Worm (Caenorhabditis elegans): Measurements from ENCODE around the gene F01G10.6.

Gene F01G10.6

DNA sequence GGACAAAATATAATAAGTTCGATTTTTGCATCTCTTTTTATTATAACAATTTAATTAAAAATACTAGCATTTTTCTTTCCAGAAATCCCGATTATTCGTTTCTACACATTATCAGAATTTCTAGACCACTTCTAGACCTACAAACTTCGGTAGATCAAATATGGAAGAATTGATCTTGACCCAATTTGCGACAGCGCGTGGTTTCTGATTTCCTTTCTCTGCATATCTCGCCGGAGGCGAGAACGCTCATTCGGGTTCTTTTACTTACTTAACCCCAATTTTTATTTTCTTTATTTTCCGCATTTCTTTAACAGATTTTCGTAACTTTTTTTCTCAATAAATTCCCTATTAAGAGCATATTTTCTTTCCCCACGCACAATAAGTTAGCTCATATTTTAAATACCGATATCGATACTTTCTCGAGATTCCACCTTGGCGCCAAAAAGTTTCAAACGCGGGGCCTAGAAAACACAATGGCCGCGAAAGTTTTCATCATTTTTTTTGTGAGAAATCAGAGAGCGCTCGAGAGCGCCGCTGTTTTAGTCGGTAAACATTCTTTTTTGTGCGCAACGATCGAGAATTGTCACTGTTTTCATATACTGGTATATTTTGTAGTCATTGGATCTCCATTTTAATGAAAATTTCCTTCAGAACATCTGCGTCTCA is 15.2 kb upstream of the F01G10.6 start:
- TF ChIP-seq unc-62 (GFP tag; optimal IDR thresholded peaks at IDR 0.05) = no peak

DNA sequence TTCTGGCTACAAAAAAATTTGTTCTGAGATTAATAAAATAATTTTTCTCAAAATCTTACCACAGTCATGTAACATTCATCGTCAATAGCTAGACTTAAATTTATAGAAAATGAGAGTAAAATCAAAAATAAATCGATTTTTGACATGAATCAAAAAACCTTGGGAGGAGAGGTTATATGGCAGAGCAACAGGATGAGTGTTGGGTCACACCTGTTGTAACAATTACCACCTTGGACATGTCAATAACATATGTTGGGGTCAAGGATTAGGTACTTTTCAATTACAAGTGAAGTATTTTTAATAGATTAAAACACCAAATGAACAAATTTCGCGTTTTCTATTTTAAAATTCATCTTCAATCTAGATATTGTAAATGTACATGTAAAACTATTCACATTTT is 14.2 kb upstream of the F01G10.6 start, which contains the start of gene lipl-7:
Gene lipl-7 (minus strand): TSS at position 165 of the 400 bp plus-strand sequence.
- no peak for TF ChIP-seq unc-62 (GFP tag; optimal IDR thresholded peaks at IDR 0.05)

DNA sequence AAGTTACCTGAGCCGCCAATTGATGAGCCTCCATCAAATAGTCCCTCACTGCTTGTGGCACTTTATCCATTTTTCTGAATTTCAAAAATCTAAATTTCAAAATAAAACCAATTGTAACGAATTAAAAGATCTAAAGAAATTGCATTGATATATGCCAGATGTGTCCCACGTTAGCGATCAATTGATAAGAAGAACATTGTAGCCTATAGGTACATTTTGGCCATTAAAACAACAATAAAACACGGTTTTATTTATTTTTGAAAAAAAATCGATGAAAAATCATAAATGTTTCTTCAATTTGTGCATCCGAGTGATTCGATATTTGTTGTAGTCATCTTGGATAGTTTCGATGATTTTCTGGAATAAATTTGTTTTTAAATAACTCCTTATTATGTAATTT is 11.6 kb upstream of the F01G10.6 start, which contains the start of gene ech-8:
Gene ech-8 (minus strand): TSS at position 132 of the 400 bp plus-strand sequence.
- no peak for TF ChIP-seq unc-62 (GFP tag; optimal IDR thresholded peaks at IDR 0.05)

ce11 chrIV:10236106-10236505 is 8.7 kb upstream of the F01G10.6 start:
- TF ChIP-seq unc-62 (GFP tag; optimal IDR thresholded peaks at IDR 0.05) = no peak

ce11 chrIV:10235279-10235829 is 7.9 kb upstream of the F01G10.6 start, which contains the start of gene ech-9:
Gene ech-9, minus strand, starts transcription at chrIV:10235329.
- TF ChIP-seq unc-62 (GFP tag; optimal IDR thresholded peaks at IDR 0.05) = no peak

DNA sequence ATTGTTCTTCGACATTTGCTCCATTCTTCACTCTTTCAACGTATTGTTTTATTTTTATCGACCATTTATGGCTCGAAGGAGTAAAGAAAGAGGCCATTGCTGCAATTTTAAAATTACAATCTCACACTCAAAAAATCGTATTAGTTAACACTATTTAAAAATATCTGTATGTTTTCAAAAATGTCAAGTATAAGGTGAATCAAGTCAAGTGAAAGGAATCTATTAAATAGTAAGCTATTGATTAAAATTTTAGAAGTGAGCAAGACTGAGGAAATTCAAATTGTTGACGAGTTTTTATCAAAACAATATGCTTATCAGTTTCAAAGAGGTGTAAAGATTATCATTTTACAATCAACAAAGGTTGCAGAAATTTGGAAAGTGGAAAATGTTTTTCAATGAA is 5.0 kb upstream of the F01G10.6 start, which contains the start of gene F01G10.4:
Gene F01G10.4 (minus strand): TSS at position 101 of the 400 bp plus-strand sequence.
- TF ChIP-seq unc-62 (GFP tag; optimal IDR thresholded peaks at IDR 0.05) = no peak

DNA sequence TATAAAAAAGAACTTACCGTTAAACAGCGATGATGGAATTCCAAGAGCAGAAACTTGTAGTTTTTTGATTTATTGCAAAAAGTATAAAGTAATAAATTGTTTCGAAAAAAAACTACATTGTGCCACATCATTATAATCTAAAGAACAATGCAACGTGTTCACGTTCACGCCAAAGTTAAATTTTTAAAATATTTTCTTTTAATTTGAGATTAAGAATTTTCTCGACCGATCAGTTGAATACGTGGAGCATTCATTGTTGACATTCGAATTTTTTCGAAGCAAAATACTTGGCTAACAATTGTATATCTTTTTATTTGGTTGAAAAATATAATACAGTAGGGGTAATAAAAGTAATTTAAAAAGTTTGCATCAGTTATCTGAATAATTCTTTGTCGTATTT is 3.5 kb upstream of the F01G10.6 start, which contains the start of gene F01G10.5:
Gene F01G10.5 (minus strand): TSS at position 101 of the 400 bp plus-strand sequence.
- no peak for TF ChIP-seq unc-62 (GFP tag; optimal IDR thresholded peaks at IDR 0.05)

DNA sequence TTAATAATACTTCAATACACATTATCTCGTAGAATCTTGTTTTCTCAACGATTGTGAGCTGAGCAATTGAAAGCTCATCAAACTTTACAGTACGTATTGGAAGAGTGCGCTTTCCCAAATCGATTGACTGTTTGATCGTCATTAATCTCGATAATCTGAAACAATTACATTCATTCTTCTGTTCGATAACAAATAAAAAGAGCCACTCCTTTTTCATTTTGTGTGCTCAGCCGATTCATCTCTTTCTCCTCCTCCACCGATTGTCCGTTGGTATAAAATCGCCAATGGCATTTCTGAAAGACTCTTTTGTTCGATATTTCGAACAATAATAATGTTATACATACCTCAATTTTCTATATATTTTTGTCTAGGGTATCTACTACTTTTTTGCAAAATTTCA is 3.7 kb downstream of the F01G10.6 start, which contains the start of gene nas-12:
Gene nas-12 (plus strand): TSS at position 301 of the 400 bp plus-strand sequence.
- no peak for TF ChIP-seq unc-62 (GFP tag; optimal IDR thresholded peaks at IDR 0.05)

ce11 chrIV:10222122-10222589 is 5.3 kb downstream of the F01G10.6 start, which contains the start of gene C24F3.2:
Gene C24F3.2, plus strand, starts transcription at chrIV:10222539.
- no peak for TF ChIP-seq unc-62 (GFP tag; optimal IDR thresholded peaks at IDR 0.05)

DNA sequence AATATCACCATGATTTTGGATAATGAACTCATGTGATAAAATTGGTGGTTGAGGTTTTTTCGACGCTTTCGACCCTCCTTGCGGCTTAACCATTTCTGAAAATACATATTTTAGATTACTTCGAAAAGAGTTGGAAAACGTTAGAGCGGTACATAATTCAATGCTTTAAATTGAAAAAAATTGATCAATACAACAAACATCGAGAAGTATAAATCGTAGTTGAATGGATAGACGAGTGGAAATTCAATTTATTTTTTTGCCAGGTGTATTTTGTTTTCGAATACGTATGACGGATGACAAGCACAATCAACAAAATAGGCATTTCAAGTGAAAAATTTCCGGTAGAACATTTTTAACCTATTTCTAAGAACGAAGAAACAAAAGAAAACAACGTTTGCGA is 6.2 kb downstream of the F01G10.6 start, which contains the start of gene tram-1:
Gene tram-1 (minus strand): TSS at position 101 of the 400 bp plus-strand sequence.
- TF ChIP-seq unc-62 (GFP tag; optimal IDR thresholded peaks at IDR 0.05) = no peak

- no peak for TF ChIP-seq unc-62 (GFP tag; optimal IDR thresholded peaks at IDR 0.05)
Measured at ce11 chrIV:10219208-10219607, 8.2 kb downstream of the F01G10.6 start, which contains the start of gene qns-1. Gene qns-1, minus strand, starts transcription at chrIV:10219308.

DNA sequence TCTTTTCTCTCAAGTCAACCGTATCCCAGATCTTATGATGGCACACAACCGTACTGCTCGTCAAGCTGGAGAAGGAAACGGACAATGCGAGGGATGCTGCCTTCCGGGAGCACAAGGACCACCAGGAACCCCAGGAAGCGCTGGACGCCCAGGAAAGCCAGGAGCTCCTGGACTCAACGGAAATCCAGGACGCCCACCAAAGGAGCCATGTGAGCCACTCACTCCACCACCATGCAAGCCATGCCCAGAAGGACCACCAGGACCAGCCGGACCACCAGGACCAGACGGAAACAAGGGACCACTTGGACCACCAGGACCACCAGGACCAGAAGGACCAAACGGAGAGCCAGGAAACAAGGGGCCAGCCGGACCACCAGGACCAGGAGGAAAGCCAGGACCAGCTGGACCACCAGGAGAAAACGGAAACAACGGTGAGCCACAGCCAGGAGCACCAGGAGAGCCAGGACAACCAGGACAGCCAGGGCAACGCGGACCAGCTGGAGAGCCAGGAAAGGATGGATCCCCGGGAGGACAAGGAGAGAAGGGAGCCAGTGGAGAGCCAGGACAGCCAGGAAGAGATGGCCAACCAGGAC is 10.6 kb downstream of the F01G10.6 start:
- TF ChIP-seq unc-62 (GFP tag; optimal IDR thresholded peaks at IDR 0.05) = no peak

ce11 chrIV:10216078-10216477 is 11.4 kb downstream of the F01G10.6 start, which contains the start of gene col-124:
Gene col-124, plus strand, starts transcription at chrIV:10216451.
- TF ChIP-seq unc-62 (GFP tag; optimal IDR thresholded peaks at IDR 0.05) = no peak

ce11 chrIV:10215393-10215792 is 12.0 kb downstream of the F01G10.6 start:
- TF ChIP-seq unc-62 (GFP tag; optimal IDR thresholded peaks at IDR 0.05) = no peak

DNA sequence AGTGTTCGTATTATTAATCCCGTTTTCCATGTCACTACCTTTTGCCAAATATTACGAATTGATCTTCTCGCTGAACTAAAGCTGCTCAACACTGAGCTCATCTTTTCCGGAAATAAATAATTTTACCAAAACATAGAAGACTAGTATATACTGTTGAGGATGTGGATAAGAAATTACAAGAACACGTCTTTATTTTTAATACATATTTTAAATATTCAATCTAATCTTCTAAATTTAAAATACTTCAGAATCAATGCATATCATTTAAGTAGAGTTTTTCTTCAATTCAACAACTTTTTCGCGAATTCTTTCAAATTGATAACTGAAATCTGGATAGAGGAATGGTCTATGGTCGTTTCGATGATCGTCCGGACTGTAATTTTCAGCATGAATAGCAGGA is 12.6 kb downstream of the F01G10.6 start, which contains the start of gene abt-1:
Gene abt-1 (minus strand): TSS at position 101 of the 400 bp plus-strand sequence.
- no peak for TF ChIP-seq unc-62 (GFP tag; optimal IDR thresholded peaks at IDR 0.05)

ce11 chrIV:10206182-10206581 is 21.3 kb downstream of the F01G10.6 start, which contains the start of gene K04D7.6:
Gene K04D7.6, minus strand, starts transcription at chrIV:10206282.
- no peak for TF ChIP-seq unc-62 (GFP tag; optimal IDR thresholded peaks at IDR 0.05)
